Worm (Caenorhabditis elegans): ENCODE data around the gene fbxa-9.

DNA sequence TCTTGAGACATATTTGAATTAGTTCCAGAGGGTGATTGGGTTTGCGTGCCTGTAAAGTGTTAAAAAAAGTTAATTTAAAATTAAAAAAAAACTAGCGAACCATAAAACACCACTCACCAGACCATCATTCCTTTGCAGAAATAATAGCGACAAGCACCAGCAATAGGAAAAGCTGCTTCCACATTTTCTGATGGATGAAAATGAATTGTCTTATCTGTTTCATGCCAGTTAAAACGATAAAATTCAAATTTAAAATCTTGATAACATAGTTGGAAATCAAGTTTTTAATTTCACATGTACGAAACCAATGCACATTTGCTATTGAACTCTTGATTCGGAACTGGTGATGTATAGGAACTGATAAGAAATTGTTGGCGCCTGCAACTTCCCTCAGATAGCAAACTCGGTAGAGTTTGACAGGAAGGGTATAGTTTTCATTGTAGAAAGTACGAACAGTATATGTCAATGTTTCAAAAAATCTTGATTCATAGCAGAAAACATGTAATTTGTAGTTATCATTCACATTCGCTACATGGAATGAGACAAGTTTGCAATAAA is 26.8 kb upstream of the fbxa-9 start, which contains the start of gene C39B5.10:
- TF ChIP-seq egrh-3 (GFP tag; IDR thresholded peaks at IDR 0.05) (no peak), nhr-120 (GFP tag; IDR thresholded peaks at IDR 0.05) (no peak)
